Worm (Caenorhabditis elegans): ENCODE results near the gene W06F12.2.

ce11 chrIII:13692555-13692954 is 38.9 kb downstream of the W06F12.2 start, which contains the start of gene cyn-2:
- no peak for TF ChIP-seq unc-62 (GFP tag; optimal IDR thresholded peaks at IDR 0.05 in 1 of 2)
- TF ChIP-seq unc-62 (tag; optimal IDR thresholded peaks at IDR 0.05), result no peak
- TF ChIP-seq nhr-76 (tag; optimal IDR thresholded peaks at IDR 0.05), result no peak
- TF ChIP-seq attf-4 (tag; optimal IDR thresholded peaks at IDR 0.05), result no peak
- no peak for TF ChIP-seq zfp-3 (GFP tag; conservative IDR thresholded peaks at IDR 0.05)
- no peak for TF ChIP-seq F44E2.7 (GFP tag; IDR thresholded peaks at IDR 0.05)
- TF ChIP-seq hif-1 (tag; optimal IDR thresholded peaks at IDR 0.05), result no peak
- no peak for TF ChIP-seq lim-7 (GFP tag; IDR thresholded peaks at IDR 0.05)
- no peak for TF ChIP-seq nhr-28 (tag; optimal IDR thresholded peaks at IDR 0.05)
- no peak for TF ChIP-seq F37D6.2 (tag; optimal IDR thresholded peaks at IDR 0.05)
- no peak for TF ChIP-seq fos-1 (tag; optimal IDR thresholded peaks at IDR 0.05)

Measured in whole organism, L4 larva.